Worm (Caenorhabditis elegans) whole organism, early embryonic: ENCODE data around the gene C14B9.10.

Experiments used
- B0310.2 ChIP-seq: sonication (generic microtip); optimal IDR thresholded peaks from 2 replicates; lab custom pipeline; 2016; ENCODE audit warnings: mild to moderate bottlenecking, missing genetic modification characterization, missing compliant biosample characterization
- F13C5.2 ChIP-seq: sonication (generic microtip); optimal IDR thresholded peaks from 2 replicates; lab custom pipeline; 2017; ENCODE audit warnings: mild to moderate bottlenecking, missing genetic modification characterization, inconsistent platforms, missing compliant biosample characterization
- aly-1 ChIP-seq: sonication (generic microtip); optimal IDR thresholded peaks from 2 replicates; lab custom pipeline; 2016; ENCODE audit warnings: missing genetic modification characterization, missing compliant biosample characterization
- ama-1 ChIP-seq: fragments of 150-350 bp; optimal IDR thresholded peaks from 2 replicates; lab custom pipeline; 2014
- ceh-36 ChIP-seq: sonication (generic microtip); optimal IDR thresholded peaks from 2 replicates; lab custom pipeline; 2016; ENCODE audit warnings: missing genetic modification characterization, inconsistent platforms, missing compliant biosample characterization
- flt-1 ChIP-seq: fragments of 200-800 bp; sonication (Bioruptor generic); IDR thresholded peaks from 2 replicates; pipeline ENCODE4 v1.3.6; 2022; ENCODE audit warnings: missing genetic modification characterization, missing compliant biosample characterization
- hmbx-1 ChIP-seq: sonication (generic microtip); optimal IDR thresholded peaks from 2 replicates; lab custom pipeline; 2016; ENCODE audit warnings: mild to moderate bottlenecking, missing genetic modification characterization, missing compliant biosample characterization
- hnd-1 ChIP-seq: sonication (generic microtip); optimal IDR thresholded peaks from 2 replicates; lab custom pipeline; 2016; ENCODE audit warnings: missing genetic modification characterization, missing compliant biosample characterization
- sea-1 ChIP-seq: fragments of 200-800 bp; sonication (Bioruptor generic); conservative IDR thresholded peaks from 2 replicates; pipeline ENCODE4 v1.3.6; 2022; ENCODE audit warnings: missing genetic modification characterization, missing compliant biosample characterization
- tbx-11 ChIP-seq: fragments of 200-800 bp; sonication (Bioruptor generic); IDR thresholded peaks from 2 replicates; pipeline ENCODE4 v1.3.6; 2022; ENCODE audit warnings: missing genetic modification characterization, missing compliant biosample characterization
- tbx-37 ChIP-seq: fragments of 200-800 bp; sonication (Bioruptor generic); conservative IDR thresholded peaks from 2 replicates; pipeline ENCODE4 v1.3.6; 2022; ENCODE audit warnings: missing genetic modification reagents, missing genetic modification characterization, missing compliant biosample characterization

- no peak for TF ChIP-seq hmbx-1 (tag; lab: Kevin White, UChicago)
- no peak for TF ChIP-seq aly-1 (tag; lab: Kevin White, UChicago)
- TF ChIP-seq ama-1, result no peak
- TF ChIP-seq flt-1, result no peak
- TF ChIP-seq ceh-36 (tag; lab: Kevin White, UChicago), result no peak
- TF ChIP-seq sea-1 (GFP tag; lab: Robert Waterston, UW), result no peak
- no peak for TF ChIP-seq tbx-37 (GFP tag; lab: Robert Waterston, UW)
- no peak for TF ChIP-seq F13C5.2 (tag; lab: Kevin White, UChicago)
- no peak for TF ChIP-seq hnd-1 (tag; lab: Kevin White, UChicago)
- no peak for TF ChIP-seq tbx-11
- TF ChIP-seq B0310.2 (tag; lab: Kevin White, UChicago), result no peak
Observed at ce11 chrIII:8164771-8165170, 34.1 kb downstream of the C14B9.10 start.
